Fruit fly (Drosophila melanogaster): Measurements from ENCODE around the gene CG6928.

CG6928 gene

DNA sequence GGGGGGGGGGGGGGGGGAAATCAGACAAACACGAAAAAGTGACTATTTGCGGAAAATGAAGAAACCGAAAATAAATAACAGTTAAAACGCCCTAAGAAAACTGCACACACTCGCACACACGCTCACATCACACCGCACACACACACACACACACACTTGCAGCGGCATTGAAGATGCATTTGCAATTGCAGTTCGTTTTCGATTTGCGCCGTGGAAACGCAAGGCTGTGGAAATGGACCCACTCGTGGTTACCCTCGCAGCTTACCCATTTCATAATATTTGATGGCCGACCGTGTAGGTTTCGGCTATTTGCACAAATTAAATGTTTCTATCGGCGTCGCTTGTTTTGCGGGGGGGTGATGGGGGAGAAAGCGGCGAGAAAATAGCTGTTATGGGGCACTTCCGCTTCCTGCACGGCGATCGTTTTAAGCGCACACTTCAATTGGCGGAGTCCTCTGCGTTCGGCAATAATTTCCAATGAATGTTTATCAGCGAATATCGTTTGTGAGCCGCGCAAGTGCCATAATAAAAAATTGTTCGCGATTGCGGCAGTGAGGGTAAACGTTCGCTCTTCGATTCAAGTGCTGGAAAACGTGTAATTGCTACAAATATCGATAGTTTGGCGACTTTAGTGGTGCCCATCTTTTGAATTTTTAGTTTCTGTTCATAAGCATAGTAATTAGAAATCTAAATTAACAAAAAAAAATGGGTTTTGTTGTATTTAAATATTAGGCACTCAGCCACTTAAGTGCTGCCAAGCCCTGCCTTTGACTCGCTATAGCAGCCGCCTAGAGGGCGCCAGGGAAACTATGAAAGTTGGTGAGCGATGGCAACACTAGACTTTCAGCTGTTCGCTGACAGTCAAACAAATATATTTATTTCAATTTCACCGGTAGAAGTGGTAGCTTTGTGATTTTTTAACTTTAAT lies at the start of gene CG6928, which contains the start of gene Pop2:
CG6928 (plus strand) TSS at position 835 of the 928 bp plus-strand sequence.
Pop2 (minus strand) TSS at position 595 of the 928 bp plus-strand sequence.
- TF ChIP-seq dl (GFP tag; optimal IDR thresholded peaks at IDR 0.05; ENCODE audit: insufficient read depth in 1 of 2, partially characterized antibody in 2 of 2) (no peak), h (GFP tag; optimal IDR thresholded peaks at IDR 0.05) (peak; percentile 79), Sp1 (GFP tag; optimal IDR thresholded peaks at IDR 0.05) (peak; percentile 42), fru (GFP tag; optimal IDR thresholded peaks at IDR 0.05) (peak; percentile 73), brk (GFP tag; optimal IDR thresholded peaks at IDR 0.05) (no peak), lola (GFP tag; optimal IDR thresholded peaks at IDR 0.05) (no peak), woc (GFP tag; optimal IDR thresholded peaks at IDR 0.05) (peak; percentile 51), Jra (GFP tag; optimal IDR thresholded peaks at IDR 0.05) (peak; percentile 71), Rel (GFP tag; optimal IDR thresholded peaks at IDR 0.05) (no peak), Rel (tag; optimal IDR thresholded peaks at IDR 0.05) (peak; percentile 5), dmrt93B (GFP tag; optimal IDR thresholded peaks at IDR 0.05) (peak; percentile 34), CG9705 (GFP tag; optimal IDR thresholded peaks at IDR 0.05) (peak; percentile 20), Dif (GFP tag; optimal IDR thresholded peaks at IDR 0.05; ENCODE audit: partially characterized antibody) (no peak), Abd-B (GFP tag; optimal IDR thresholded peaks at IDR 0.05) (no peak), Myc (optimal IDR thresholded peaks at IDR 0.05) (peak; percentile 58), CG32264 (GFP tag; optimal IDR thresholded peaks at IDR 0.05) (no peak), psq (GFP tag; optimal IDR thresholded peaks at IDR 0.05) (peak; percentile 70), foxo (GFP tag; optimal IDR thresholded peaks at IDR 0.05) (peak in 1 of 2 experiments; percentile 75), jim (GFP tag; optimal IDR thresholded peaks at IDR 0.05) (no peak), tai (GFP tag; optimal IDR thresholded peaks at IDR 0.05) (no peak), rgr (GFP tag; optimal IDR thresholded peaks at IDR 0.05) (peak; percentile 82), CrebA (GFP tag; optimal IDR thresholded peaks at IDR 0.05; ENCODE audit: borderline replicate concordance) (no peak), usp (GFP tag; optimal IDR thresholded peaks at IDR 0.05) (no peak), Hnf4 (GFP tag; optimal IDR thresholded peaks at IDR 0.05) (peak; percentile 85), ey (GFP tag; optimal IDR thresholded peaks at IDR 0.05) (peak; percentile 67), dsf (GFP tag; optimal IDR thresholded peaks at IDR 0.05; ENCODE audit: borderline replicate concordance) (peak; percentile 48), pan (optimal IDR thresholded peaks at IDR 0.05) (no peak), GATAd (GFP tag; optimal IDR thresholded peaks at IDR 0.05) (peak; percentile 48), Hr83 (GFP tag; optimal IDR thresholded peaks at IDR 0.05; ENCODE audit: poor library complexity, severe bottlenecking) (peak; percentile 14), sv (GFP tag; optimal IDR thresholded peaks at IDR 0.05) (peak; percentile 75), br (GFP tag; optimal IDR thresholded peaks at IDR 0.05) (peak; percentile 68), sage (GFP tag; optimal IDR thresholded peaks at IDR 0.05) (peak; percentile 38), Vsx2 (GFP tag; optimal IDR thresholded peaks at IDR 0.05; ENCODE audit: partially characterized antibody) (no peak), OdsH (GFP tag; optimal IDR thresholded peaks at IDR 0.05) (peak; percentile 71), HLH106 (tag; optimal IDR thresholded peaks at IDR 0.05) (peak; percentile 45)

dm6 chr3L:11953217-11953616 lies 49.7 kb upstream of the CG6928 start, which contains the start of gene obst-G:
TSS of gene obst-G (minus strand) at chr3L:11953317.
- no peak for TF ChIP-seq lola (GFP tag; optimal IDR thresholded peaks at IDR 0.05)
- no peak for TF ChIP-seq CrebA (GFP tag; optimal IDR thresholded peaks at IDR 0.05; ENCODE audit: borderline replicate concordance)
- TF ChIP-seq CG32264 (GFP tag; optimal IDR thresholded peaks at IDR 0.05): no peak
- TF ChIP-seq jim (GFP tag; optimal IDR thresholded peaks at IDR 0.05): no peak
- no peak for TF ChIP-seq HLH106 (tag; optimal IDR thresholded peaks at IDR 0.05)
- TF ChIP-seq Myc (optimal IDR thresholded peaks at IDR 0.05): no peak
- no peak for TF ChIP-seq Hr83 (GFP tag; optimal IDR thresholded peaks at IDR 0.05; ENCODE audit: poor library complexity, severe bottlenecking)
- TF ChIP-seq dl (GFP tag; optimal IDR thresholded peaks at IDR 0.05; ENCODE audit: insufficient read depth in 1 of 2, partially characterized antibody in 2 of 2): no peak
- no peak for TF ChIP-seq usp (GFP tag; optimal IDR thresholded peaks at IDR 0.05)
- TF ChIP-seq pan (optimal IDR thresholded peaks at IDR 0.05): no peak

DNA sequence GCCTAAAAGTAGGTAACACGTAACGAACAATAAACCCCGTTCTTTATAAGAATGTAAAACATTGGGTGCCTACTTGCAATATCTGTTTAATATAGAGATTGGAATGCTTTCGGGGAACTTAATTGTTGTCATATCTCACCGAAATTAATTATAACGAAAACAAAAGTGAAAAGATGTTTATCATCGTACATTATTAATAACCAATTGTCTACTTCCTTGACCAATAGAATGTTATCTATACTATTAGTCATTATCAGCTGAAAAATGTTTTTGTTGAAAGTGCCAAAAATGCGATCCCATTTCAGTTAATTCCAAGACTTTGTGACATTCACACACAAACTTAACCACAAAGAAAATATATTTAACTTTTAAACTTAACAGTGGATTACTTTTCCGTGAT lies 49.2 kb upstream of the CG6928 start, which contains the start of gene CG7248:
CG7248 (plus strand) TSS at position 301 of the 400 bp plus-strand sequence.
- TF ChIP-seq Hr83 (GFP tag; optimal IDR thresholded peaks at IDR 0.05; ENCODE audit: poor library complexity, severe bottlenecking) (no peak), CG9705 (GFP tag; optimal IDR thresholded peaks at IDR 0.05) (no peak), Dfd (GFP tag; optimal IDR thresholded peaks at IDR 0.05) (no peak), psq (GFP tag; optimal IDR thresholded peaks at IDR 0.05) (no peak), N (GFP tag; optimal IDR thresholded peaks at IDR 0.05) (no peak), CG32264 (GFP tag; optimal IDR thresholded peaks at IDR 0.05) (no peak), Myc (optimal IDR thresholded peaks at IDR 0.05) (no peak), Rel (GFP tag; optimal IDR thresholded peaks at IDR 0.05) (no peak), Rel (tag; optimal IDR thresholded peaks at IDR 0.05) (no peak), pan (optimal IDR thresholded peaks at IDR 0.05) (no peak), CrebA (GFP tag; optimal IDR thresholded peaks at IDR 0.05; ENCODE audit: borderline replicate concordance) (no peak), h (GFP tag; optimal IDR thresholded peaks at IDR 0.05) (no peak), OdsH (GFP tag; optimal IDR thresholded peaks at IDR 0.05) (no peak)

Measured in whole organism, wandering third instar larva.